Worm (Caenorhabditis elegans): ENCODE measurements around the gene srb-5.
"Not testable (repeated sequence)": the region's sequence is repeated elsewhere in the genome, so short reads cannot be mapped to it uniquely, and the experiment has no call there.

The srb-5 gene

ce11 chrII:5170932-5171331, 7.7 kb upstream of the srb-5 start, which contains the start of gene srb-1:
TSS of gene srb-1 (minus strand) at chrII:5171032.
- TF ChIP-seq W03F9.2 (tag; optimal IDR thresholded peaks at IDR 0.05) = no peak
- TF ChIP-seq dao-5 (tag; optimal IDR thresholded peaks at IDR 0.05) = no peak
- TF ChIP-seq him-1 (tag; optimal IDR thresholded peaks at IDR 0.05) = no peak

- TF ChIP-seq W03F9.2 (tag; optimal IDR thresholded peaks at IDR 0.05) = no peak
- TF ChIP-seq him-1 (tag; optimal IDR thresholded peaks at IDR 0.05) = no peak
- TF ChIP-seq dao-5 (tag; optimal IDR thresholded peaks at IDR 0.05) = no peak
Observed at ce11 chrII:5166738-5167137, 3.6 kb upstream of the srb-5 start, which contains the start of gene srb-3. TSS of gene srb-3 (minus strand) at chrII:5166838.

ce11 chrII:5161102-5161501, 2.1 kb downstream of the srb-5 start, which contains the start of gene C27D6.11:
TSS of gene C27D6.11 (minus strand) at chrII:5161202.
- TF ChIP-seq W03F9.2 (tag; optimal IDR thresholded peaks at IDR 0.05) (no peak), him-1 (tag; optimal IDR thresholded peaks at IDR 0.05) (no peak), dao-5 (tag; optimal IDR thresholded peaks at IDR 0.05) (no peak)

- TF ChIP-seq him-1, W03F9.2, dao-5 (tag; optimal IDR thresholded peaks at IDR 0.05): not testable (repeated sequence)
Observed at ce11 chrII:5158774-5159173, 4.4 kb downstream of the srb-5 start, which contains the start of gene F58A6.9. TSS of gene F58A6.9 (minus strand) at chrII:5158874.

ce11 chrII:5157525-5157924, 5.7 kb downstream of the srb-5 start, which contains the start of gene srb-13:
TSS of gene srb-13 (minus strand) at chrII:5157625.
- TF ChIP-seq dao-5 (tag; optimal IDR thresholded peaks at IDR 0.05) (no peak), him-1 (tag; optimal IDR thresholded peaks at IDR 0.05) (no peak), W03F9.2 (tag; optimal IDR thresholded peaks at IDR 0.05) (no peak)

ce11 chrII:5156983-5157382, 6.2 kb downstream of the srb-5 start, which contains the start of gene msp-45:
TSS of gene msp-45 (minus strand) at chrII:5157083.
- TF ChIP-seq him-1 (tag; optimal IDR thresholded peaks at IDR 0.05) = no peak
- TF ChIP-seq dao-5 (tag; optimal IDR thresholded peaks at IDR 0.05) = no peak
- no peak for TF ChIP-seq W03F9.2 (tag; optimal IDR thresholded peaks at IDR 0.05)

ce11 chrII:5154540-5154939, 8.6 kb downstream of the srb-5 start, which contains the start of gene srb-12:
TSS of gene srb-12 (minus strand) at chrII:5154640.
- TF ChIP-seq him-1 (tag; optimal IDR thresholded peaks at IDR 0.05) (no peak), dao-5 (tag; optimal IDR thresholded peaks at IDR 0.05) (no peak), W03F9.2 (tag; optimal IDR thresholded peaks at IDR 0.05) (no peak)

- no peak for TF ChIP-seq him-1 (tag; optimal IDR thresholded peaks at IDR 0.05)
- no peak for TF ChIP-seq dao-5 (tag; optimal IDR thresholded peaks at IDR 0.05)
- TF ChIP-seq W03F9.2 (tag; optimal IDR thresholded peaks at IDR 0.05) = no peak
Observed at ce11 chrII:5150829-5151228, 12.4 kb downstream of the srb-5 start, which contains the start of gene srb-16. TSS of gene srb-16 (minus strand) at chrII:5150929.

ce11 chrII:5148349-5148748, 14.8 kb downstream of the srb-5 start, which contains the start of gene F58A6.5:
TSS of gene F58A6.5 (minus strand) at chrII:5148449.
- TF ChIP-seq him-1 (tag; optimal IDR thresholded peaks at IDR 0.05) = no peak
- TF ChIP-seq dao-5 (tag; optimal IDR thresholded peaks at IDR 0.05) = no peak
- no peak for TF ChIP-seq W03F9.2 (tag; optimal IDR thresholded peaks at IDR 0.05)

ce11 chrII:5142619-5143018, 20.6 kb downstream of the srb-5 start, which contains the start of gene F58A6.1:
TSS of gene F58A6.1 (plus strand) at chrII:5142919.
- TF ChIP-seq W03F9.2 (tag; optimal IDR thresholded peaks at IDR 0.05) (no peak), him-1 (tag; optimal IDR thresholded peaks at IDR 0.05) (no peak), dao-5 (tag; optimal IDR thresholded peaks at IDR 0.05) (no peak)

ce11 chrII:5141945-5142514, 21.2 kb downstream of the srb-5 start, which contains the start of gene nas-29:
TSS of gene nas-29 (minus strand) at chrII:5142036.
- no peak for TF ChIP-seq him-1 (tag; optimal IDR thresholded peaks at IDR 0.05)
- peak; percentile 9 for TF ChIP-seq W03F9.2 (tag; optimal IDR thresholded peaks at IDR 0.05)

- TF ChIP-seq dao-5 (tag; optimal IDR thresholded peaks at IDR 0.05) (no peak), him-1 (tag; optimal IDR thresholded peaks at IDR 0.05) (no peak), W03F9.2 (tag; optimal IDR thresholded peaks at IDR 0.05) (no peak)
Observed at ce11 chrII:5136296-5136767, 26.9 kb downstream of the srb-5 start, which contains the start of gene F58A6.2. TSS of gene F58A6.2 (plus strand) at chrII:5136717.

ce11 chrII:5131800-5132199, 31.4 kb downstream of the srb-5 start:
- TF ChIP-seq him-1 (tag; optimal IDR thresholded peaks at IDR 0.05) (no peak), dao-5 (tag; optimal IDR thresholded peaks at IDR 0.05) (no peak), W03F9.2 (tag; optimal IDR thresholded peaks at IDR 0.05) (no peak)

ce11 chrII:5130081-5130480, 33.1 kb downstream of the srb-5 start, which contains the start of gene lgc-56:
TSS of gene lgc-56 (plus strand) at chrII:5130381.
- TF ChIP-seq dao-5 (tag; optimal IDR thresholded peaks at IDR 0.05) = no peak
- no peak for TF ChIP-seq W03F9.2 (tag; optimal IDR thresholded peaks at IDR 0.05)
- no peak for TF ChIP-seq him-1 (tag; optimal IDR thresholded peaks at IDR 0.05)
